Fruit fly (Drosophila melanogaster): Measurements from ENCODE around the gene ND-13A.

- no peak for TF ChIP-seq CG8478 (optimal IDR thresholded peaks at IDR 0.05)
- no peak for TF ChIP-seq CTCF (optimal IDR thresholded peaks at IDR 0.05)
Observed at dm6 chr2L:5149630-5150255, 49.7 kb upstream of the ND-13A start.
